Fruit fly (Drosophila melanogaster) ovary, adult (tissue): ENCODE measurements around the gene CG6753.

Source experiments
- CG17801 ChIP-seq: fragments of 200-800 bp; optimal IDR thresholded peaks from 2 replicates; lab custom pipeline; 2019; ENCODE audit warnings: missing biosample characterization, mild to moderate bottlenecking, missing genetic modification characterization, moderate library complexity; ENCODE audit not compliant: partially characterized antibody

Gene CG6753

dm6 chr3R:12627691-12628148 is 14.6 kb downstream of the CG6753 start, which contains the start of the genes Vha55 and Snx3:
Gene Vha55, minus strand, starts transcription at chr3R:12627829.
Gene Snx3, plus strand, starts transcription at chr3R:12628031.
- peak; percentile 27 for TF ChIP-seq CG17801 (GFP tag; lab: Kevin White, UChicago)

- TF ChIP-seq CG17801 (GFP tag; lab: Kevin White, UChicago), result no peak
Measured at dm6 chr3R:12626674-12627382, 15.5 kb downstream of the CG6753 start.

- TF ChIP-seq CG17801 (GFP tag; lab: Kevin White, UChicago), result no peak
Measured at dm6 chr3R:12624913-12625312, 17.4 kb downstream of the CG6753 start.

- no peak for TF ChIP-seq CG17801 (GFP tag; lab: Kevin White, UChicago)
Measured at dm6 chr3R:12622778-12623177, 19.5 kb downstream of the CG6753 start.

dm6 chr3R:12615553-12615952 is 26.7 kb downstream of the CG6753 start:
- TF ChIP-seq CG17801 (GFP tag; lab: Kevin White, UChicago), result no peak

dm6 chr3R:12611973-12612372 is 30.3 kb downstream of the CG6753 start:
- no peak for TF ChIP-seq CG17801 (GFP tag; lab: Kevin White, UChicago)

dm6 chr3R:12595890-12596215 is 46.4 kb downstream of the CG6753 start:
- no peak for TF ChIP-seq CG17801 (GFP tag; lab: Kevin White, UChicago)

dm6 chr3R:12595187-12595889 is 46.9 kb downstream of the CG6753 start, which contains the start of gene Octbeta2R:
Gene Octbeta2R, minus strand, starts transcription at chr3R:12595725.
- TF ChIP-seq CG17801 (GFP tag; lab: Kevin White, UChicago), result no peak

dm6 chr3R:12591672-12592071 is 50.6 kb downstream of the CG6753 start:
- no peak for TF ChIP-seq CG17801 (GFP tag; lab: Kevin White, UChicago)
